Worm (Caenorhabditis elegans) whole organism, midembryonic: ENCODE results near the gene gtf-2H3.

Experiments used
- T22C8.4 ChIP-seq: fragments of 200-800 bp; sonication (Bioruptor generic); IDR thresholded peaks from 2 replicates; pipeline ENCODE4 v1.3.6; 2022; ENCODE audit warnings: missing genetic modification characterization, missing compliant biosample characterization
- flt-1 ChIP-seq: fragments of 200-800 bp; sonication (Bioruptor generic); IDR thresholded peaks from 2 replicates; pipeline ENCODE4 v1.3.6; 2022; ENCODE audit warnings: missing genetic modification characterization, missing compliant biosample characterization
- klf-2 ChIP-seq: fragments of 200-800 bp; sonication (Bioruptor generic); conservative IDR thresholded peaks from 2 replicates; pipeline ENCODE4 v1.3.6; 2022; ENCODE audit warnings: missing genetic modification reagents, missing genetic modification characterization, missing compliant biosample characterization
- med-1 ChIP-seq: sonication (generic microtip); optimal IDR thresholded peaks from 2 replicates; lab custom pipeline; 2017; ENCODE audit warnings: missing genetic modification characterization, mild to moderate bottlenecking, missing compliant biosample characterization, antibody characterized with exemption, missing genetic modification reagents; ENCODE audit not compliant: insufficient read depth
- ztf-29 ChIP-seq: fragments of 200-800 bp; sonication (Bioruptor generic); IDR thresholded peaks from 2 replicates; pipeline ENCODE4 v1.3.6; 2022; ENCODE audit warnings: missing genetic modification reagents, missing genetic modification characterization, missing compliant biosample characterization

DNA sequence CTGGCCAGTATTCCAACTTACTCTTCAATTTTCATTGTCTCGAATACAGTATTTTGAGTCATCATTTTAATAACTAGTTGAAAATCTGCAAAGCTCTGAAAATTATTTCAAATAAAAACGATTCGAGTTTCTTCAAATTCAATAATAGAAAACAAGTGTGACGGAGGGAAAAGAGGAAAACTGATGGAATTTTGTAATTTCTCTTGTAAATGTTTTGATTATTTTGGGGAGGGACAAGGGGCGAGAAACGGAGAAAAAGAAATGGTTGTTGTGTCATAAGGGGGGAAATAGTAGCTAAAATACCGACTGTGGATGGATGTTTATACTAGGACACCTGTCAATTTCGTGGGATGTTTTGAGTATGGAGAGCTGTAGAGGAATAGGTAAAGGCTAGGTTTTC, 41.8 kb downstream of the gtf-2H3 start, which contains the start of gene T16G12.9:
- no peak for TF ChIP-seq med-1
- TF ChIP-seq T22C8.4 (GFP tag; lab: Robert Waterston, UW): no peak
- no peak for TF ChIP-seq ztf-29 (GFP tag; lab: Robert Waterston, UW)
- no peak for TF ChIP-seq klf-2 (GFP tag; lab: Robert Waterston, UW)
- TF ChIP-seq flt-1 (GFP tag; lab: Robert Waterston, UW): no peak
